Worm (Caenorhabditis elegans) whole organism, dauer: Measurements from ENCODE around the gene C06E4.2.
"Not testable (repeated sequence)": the region's sequence is repeated elsewhere in the genome, so short reads cannot be mapped to it uniquely, and the experiment has no call there.

Experiments
- unc-62 ChIP-seq: sonication (generic microtip); optimal IDR thresholded peaks from 2 replicates; lab custom pipeline; 2017; ENCODE audit warnings: missing biosample characterization, missing genetic modification reagents, missing genetic modification characterization

The C06E4.2 gene

DNA sequence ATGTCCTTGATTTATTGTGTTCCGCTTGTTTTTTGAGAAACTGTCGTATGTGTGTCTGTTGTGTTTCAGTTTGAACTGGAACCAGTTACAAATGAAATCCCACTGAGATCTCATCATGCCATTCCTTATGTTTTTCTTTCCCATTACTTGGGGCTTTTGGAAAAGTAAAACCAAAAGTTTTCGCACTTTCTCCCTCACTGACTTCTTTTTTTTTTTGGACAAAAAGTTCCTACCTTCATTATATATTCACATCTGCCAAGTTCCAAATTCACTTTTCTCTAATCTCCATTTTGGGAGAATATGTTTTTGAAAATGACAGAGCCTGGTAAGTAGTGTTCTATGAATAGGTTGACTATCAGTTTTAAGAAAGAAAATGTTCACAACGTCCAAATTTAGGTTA lies at the start of gene C06E4.2:
Gene C06E4.2 (plus strand): TSS at position 301 of the 400 bp plus-strand sequence.
- no peak for TF ChIP-seq unc-62

DNA sequence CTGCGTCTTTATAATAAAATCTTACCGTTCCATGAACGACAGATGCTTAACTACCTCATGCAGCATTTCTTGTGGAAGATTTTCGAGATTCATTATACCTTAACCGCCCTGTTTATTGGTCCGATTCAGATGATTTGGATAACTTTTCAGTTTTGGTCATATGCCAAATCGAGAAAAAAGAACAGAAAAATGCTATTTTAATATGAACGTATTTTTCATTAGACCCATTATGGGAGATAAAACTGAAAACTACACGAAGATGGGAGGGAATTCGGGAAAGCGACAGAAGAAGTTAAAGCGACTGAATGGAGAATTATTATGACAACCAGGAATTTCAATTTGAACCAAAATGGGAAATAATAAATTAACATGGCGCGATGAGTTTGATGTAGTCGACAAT lies 49.7 kb upstream of the C06E4.2 start, which contains the start of gene R13A1.10:
Gene R13A1.10 (minus strand): TSS at position 101 of the 400 bp plus-strand sequence.
- no peak for TF ChIP-seq unc-62

DNA sequence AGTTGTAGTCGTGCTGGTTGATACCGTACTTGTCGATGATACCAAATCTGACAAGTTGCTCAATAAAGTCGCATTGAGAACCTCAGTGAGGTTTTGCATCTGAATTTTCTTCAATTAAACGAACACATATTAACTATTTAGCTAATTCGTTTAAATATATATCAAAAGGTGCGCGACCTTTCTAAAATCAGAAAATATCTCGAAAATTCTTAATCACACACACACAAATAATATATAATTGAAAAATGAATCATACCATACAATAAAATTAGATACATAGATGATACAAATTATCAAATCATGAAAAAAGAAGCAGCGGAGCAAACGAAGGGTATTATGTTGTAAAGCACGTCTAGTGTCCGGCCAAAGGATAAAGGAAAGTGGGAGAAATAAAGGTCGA lies 48.6 kb upstream of the C06E4.2 start, which contains the start of gene D2024.5:
Gene D2024.5 (minus strand): TSS at position 101 of the 400 bp plus-strand sequence.
- no peak for TF ChIP-seq unc-62

DNA sequence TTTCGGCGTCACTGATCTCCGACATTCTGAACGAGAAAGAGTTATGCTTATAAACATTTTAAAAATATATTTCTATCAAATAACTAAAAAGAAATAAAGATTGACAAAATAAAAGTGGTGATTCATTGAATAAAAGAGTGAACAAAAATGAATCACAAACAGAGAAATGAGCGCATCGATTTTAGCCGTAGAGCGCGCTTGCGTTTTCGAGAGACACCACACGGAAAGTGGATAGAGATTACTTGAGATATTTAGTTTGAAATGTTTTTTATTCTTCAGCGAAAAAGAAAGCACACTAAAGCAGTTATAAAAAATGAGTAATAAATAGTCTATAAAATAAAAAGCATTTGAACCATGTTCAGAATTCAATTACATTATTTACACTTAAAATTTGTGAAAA lies 46.6 kb upstream of the C06E4.2 start, which contains the start of gene cap-1:
Gene cap-1 (minus strand): TSS at position 26 of the 400 bp plus-strand sequence.
- no peak for TF ChIP-seq unc-62

DNA sequence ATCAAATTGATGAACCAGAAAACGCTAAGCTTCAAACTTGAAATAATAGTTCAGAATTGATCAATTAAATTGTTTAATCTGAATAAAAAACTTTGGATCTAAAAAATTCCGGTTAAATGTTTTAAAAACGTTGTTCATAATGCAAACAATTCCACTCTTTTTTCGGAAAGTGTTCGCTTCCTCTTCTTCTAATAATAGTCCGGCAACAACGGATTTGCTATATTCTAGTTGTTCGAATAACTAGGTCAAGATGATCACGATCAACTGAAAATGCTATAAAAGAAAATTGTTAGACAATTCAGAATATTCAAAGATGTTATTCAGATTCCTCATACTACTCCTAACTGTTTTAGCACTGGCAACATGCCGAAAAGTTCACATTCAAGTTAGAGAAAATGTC lies 45.8 kb upstream of the C06E4.2 start, which contains the start of gene D2024.4:
Gene D2024.4 (plus strand): TSS at position 301 of the 400 bp plus-strand sequence.
- no peak for TF ChIP-seq unc-62

DNA sequence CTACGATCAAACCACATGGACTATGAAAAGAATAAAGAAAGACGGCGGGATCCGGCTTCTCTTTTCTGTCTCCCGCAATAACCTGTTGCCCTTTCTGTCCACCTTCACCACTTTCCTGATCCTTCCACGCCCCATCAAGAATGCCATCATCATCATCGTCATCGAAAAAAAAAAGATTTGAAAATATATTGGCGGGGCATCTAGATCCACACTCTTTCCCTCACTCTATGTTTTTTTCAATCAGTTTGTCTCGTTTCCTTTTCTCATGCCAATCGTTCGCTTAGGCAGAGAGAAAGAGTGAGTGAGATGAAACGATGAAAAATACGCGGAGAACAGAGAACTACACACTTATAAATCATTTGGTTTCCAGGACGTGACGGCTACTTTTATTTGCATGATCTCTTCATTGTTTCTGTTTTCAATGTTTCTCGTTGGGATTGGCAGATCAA lies 43.2 kb upstream of the C06E4.2 start:
- no peak for TF ChIP-seq unc-62

DNA sequence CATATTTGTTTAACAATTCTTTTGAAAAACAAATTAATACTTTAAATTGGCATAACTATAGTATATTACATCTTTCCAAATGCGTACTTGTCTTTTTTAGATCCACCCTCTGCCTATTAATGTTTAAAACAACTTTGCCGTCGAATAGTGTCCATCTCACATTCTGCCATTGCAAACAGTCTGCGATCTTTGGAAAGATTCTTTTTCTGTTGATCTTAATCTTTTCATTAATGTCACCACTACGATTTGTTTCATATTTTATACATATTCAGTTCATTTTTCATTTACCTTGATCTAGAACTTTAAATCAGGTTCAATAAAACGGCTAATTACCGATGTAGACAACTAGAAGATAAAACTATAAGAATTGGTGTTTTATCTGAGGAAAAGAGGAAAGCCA lies 42.1 kb upstream of the C06E4.2 start:
- TF ChIP-seq unc-62: no peak

DNA sequence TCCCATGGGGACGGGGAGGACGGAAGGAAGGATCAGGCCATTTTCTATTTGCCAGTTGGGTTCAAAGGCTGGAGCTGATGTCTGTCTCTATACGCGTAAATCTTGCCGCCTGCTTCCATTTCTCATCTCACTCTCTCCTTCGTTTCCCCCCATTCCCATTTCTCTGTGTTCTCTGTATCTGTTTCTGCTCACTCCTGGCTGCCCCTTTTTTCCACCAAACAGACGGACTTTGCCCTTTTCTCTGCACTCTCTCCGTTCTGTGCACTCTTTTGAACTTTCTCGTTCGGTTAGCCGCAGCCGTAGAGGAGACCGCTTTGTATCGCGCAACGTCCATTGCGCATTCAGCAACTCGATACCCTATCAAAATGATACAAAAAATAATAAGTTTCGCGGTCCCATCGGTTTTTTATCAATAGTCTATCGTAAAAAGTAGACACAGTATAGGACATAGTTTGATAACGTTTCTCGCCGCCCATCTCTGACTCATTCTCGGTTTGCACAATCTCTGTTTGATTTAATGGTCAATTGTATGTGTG lies 41.3 kb upstream of the C06E4.2 start:
- no peak for TF ChIP-seq unc-62

DNA sequence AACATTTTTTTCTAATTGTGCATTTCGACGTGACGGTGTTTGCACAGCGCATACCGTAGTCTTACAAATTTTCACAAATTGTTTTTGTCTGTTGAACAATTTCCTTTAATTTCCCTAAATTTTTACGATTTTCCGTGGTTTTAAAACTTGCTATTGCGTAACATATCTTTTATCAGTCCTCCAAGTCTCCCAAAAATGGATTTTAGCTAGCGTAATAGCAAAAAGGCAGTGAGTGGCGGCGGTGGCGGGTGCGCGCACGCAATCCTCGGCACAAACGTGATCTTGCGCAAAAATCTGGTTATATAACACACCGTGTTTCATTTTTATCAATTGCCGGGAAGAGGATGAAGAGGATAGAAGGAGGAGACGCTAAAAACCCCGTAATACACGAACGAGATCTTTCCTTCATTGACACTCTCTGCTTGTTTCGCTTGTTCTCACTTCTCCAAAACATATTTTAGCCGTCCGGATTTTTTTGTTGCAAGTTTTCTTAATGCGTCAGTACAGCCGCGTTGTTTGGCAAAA lies 40.5 kb upstream of the C06E4.2 start:
- no peak for TF ChIP-seq unc-62

DNA sequence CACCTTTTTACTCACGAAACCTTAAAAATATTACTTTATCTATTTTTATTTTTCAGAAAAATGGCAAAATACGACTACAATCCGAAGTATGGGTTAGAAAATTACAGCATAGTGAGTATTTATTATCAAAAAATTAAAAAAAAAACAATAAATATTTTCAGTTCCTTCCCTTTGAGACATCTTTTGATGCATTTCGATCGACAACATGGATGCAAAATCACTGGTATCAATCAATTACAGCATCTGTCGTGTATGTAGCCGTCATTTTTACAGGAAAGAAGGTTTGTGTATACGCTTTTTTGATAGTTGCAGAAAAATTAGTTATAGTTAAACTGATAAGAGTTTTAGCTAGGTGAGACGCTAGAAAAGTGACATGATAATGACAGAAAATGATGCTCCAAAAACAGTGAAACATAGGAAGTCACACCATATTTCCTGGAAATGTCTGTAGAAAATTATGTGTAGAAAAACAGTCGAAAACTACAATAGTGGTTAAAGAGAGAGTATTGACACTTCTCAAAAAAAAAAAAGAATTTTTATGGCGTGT lies 39.0 kb upstream of the C06E4.2 start, which contains the start of gene elo-3:
Gene elo-3 (plus strand): TSS at position 51 of the 547 bp plus-strand sequence.
- TF ChIP-seq unc-62: no peak

DNA sequence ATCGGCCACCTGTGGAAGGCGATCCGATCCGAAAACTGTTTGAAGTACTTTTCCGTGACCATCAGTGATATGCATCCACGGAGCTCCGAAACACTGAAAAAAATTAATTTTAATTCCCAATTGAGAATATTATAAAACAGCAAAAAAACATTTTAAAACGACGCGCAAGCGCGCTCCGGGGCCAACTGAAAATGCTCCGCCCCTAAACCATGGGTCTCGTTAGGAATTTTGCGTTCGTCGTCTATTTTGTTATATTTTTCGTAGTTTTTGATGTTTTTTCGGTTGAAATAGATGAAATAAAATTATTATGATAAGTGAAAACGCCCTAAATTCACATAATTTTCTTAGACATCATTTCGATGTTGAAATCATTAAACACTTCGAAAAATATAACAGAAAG lies 36.2 kb upstream of the C06E4.2 start:
- no peak for TF ChIP-seq unc-62

DNA sequence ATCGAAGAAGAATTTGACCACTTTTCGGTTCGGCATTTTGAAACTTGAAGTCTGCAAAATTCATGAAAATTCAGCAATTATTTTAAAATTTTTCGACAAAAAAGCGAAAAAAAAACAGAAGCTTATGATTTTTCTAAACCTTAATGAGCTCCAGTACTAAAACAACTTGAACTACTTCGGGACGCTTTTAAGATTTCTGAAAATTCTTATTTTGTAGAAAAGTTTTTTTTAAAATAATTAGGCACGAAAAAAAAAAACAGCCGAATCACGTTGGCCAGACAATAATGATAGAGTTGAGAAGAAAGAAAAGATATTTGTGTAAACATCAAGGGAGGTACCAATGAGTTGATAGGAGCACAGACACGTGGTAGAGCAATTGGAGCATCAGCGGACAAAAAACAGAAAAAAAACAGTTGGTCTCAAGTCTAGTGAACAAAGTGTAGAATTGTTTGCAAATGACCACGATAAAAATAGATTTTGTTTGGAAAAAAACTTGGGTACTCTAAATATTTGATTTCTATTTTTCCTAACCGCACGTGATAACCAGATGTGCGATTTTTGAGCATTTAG lies 34.5 kb upstream of the C06E4.2 start, which contains the start of gene gstk-2:
Gene gstk-2 (minus strand): TSS at position 51 of the 570 bp plus-strand sequence.
- TF ChIP-seq unc-62: no peak

DNA sequence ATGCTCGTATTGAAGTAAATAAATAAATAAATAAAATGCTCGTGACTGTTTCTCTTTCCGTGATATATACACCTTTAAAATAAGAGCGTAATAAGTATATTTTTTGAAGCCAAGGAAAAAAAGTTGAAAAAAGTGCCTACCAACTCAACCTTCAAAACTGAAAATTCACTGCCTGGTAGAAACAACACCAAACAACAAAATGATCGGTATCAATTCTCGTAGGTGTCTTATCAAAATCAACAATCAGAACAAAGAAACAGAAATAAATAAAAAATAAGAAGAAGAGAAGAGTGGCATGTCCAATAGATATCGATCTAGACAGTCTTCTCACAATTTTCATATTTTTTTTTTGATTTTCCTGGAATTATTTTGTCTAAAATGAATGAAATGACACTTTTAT lies 32.8 kb upstream of the C06E4.2 start, which contains the start of gene afmd-1:
Gene afmd-1 (plus strand): TSS at position 316 of the 400 bp plus-strand sequence.
- TF ChIP-seq unc-62: no peak

DNA sequence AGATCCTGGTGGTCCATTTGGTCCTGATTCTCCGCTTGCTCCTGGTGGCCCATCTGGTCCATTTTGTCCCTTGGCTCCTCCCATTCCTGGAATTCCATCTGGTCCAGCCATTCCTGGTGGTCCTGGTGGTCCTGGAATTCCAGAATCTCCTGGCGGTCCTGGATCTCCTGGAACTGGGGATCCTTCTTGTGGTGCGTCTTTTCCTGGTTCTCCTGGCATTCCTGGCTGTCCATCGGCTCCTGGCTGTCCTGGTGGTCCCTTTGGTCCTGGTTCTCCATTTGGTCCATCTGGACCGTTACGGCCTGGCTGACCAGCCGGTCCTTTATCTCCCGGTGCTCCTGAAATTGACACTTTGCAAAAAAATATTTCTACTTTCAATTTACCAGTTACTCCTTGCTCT lies 31.2 kb upstream of the C06E4.2 start:
- TF ChIP-seq unc-62: no peak

DNA sequence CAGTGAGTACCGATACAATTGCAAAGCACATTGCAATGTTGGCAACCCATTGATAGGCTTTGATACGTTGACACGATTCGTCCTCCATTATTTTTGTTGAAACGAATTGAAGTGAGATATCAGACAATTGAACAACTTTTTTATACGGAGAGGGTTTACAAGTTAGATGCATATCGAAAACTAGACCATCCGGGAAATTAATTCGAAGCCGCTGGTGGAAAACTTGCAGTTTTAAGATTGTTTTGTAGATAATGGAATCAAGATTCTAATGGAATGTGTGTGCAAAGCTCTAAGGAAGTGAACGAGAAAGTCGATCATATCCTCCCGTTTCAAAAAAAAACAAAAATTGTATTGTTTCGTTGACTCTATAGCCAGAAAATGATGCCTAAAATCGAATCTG lies 30.2 kb upstream of the C06E4.2 start, which contains the start of gene col-114:
Gene col-114 (minus strand): TSS at position 101 of the 400 bp plus-strand sequence.
- TF ChIP-seq unc-62: no peak

DNA sequence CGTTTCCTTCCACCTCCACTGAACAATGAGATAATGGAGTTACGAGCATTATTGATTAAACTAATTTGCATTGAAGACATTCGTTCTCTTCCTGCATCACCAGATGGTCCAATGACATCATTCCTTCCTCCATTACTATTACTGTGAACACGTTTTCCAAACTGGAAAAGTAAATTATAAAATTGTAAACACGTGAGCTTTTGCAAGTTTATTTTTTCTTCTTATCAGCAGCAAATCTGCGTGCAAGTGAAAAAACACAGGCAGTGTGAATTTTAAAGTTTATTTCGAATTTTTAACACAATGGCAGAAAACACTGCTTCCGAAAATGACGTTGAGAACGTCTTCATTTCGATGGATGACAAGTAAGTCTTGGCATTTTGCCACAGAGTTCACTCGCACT lies 29.5 kb upstream of the C06E4.2 start, which contains the start of gene D2024.1:
Gene D2024.1 (plus strand): TSS at position 301 of the 400 bp plus-strand sequence.
- not testable (repeated sequence) for TF ChIP-seq unc-62

DNA sequence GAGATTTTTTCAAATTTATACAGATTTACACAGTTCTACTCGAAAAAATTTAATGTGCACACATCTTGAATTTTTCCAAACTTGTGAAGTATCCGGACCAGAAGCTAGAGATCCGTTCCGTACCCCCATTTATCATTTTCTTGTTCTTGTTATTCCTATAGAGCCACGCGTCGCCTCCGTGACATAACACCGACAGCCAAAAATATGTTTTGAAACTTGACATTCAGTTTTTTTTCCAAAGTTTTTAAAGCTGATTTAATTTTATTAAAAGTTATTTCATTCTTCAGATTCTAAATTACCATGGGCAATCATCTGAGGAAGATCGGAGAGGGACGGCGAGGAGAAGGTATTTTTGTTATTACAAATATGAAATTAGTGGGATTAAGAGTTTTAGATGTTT lies 26.6 kb upstream of the C06E4.2 start, which contains the start of gene D2024.18:
Gene D2024.18 (plus strand): TSS at position 301 of the 400 bp plus-strand sequence.
- no peak for TF ChIP-seq unc-62
